Fruit fly (Drosophila melanogaster): ENCODE measurements around the gene Irbp.

Irbp gene

dm6 chr3R:11409667-11410137 is at the start of gene Irbp, which contains the start of gene mgr:
Gene Irbp (plus strand): TSS chr3R:11410047.
Gene mgr (minus strand): TSS chr3R:11409875.
- TF ChIP-seq Myc (optimal IDR thresholded peaks at IDR 0.05) (no peak), insv (optimal IDR thresholded peaks at IDR 0.05) (no peak), ttk (optimal IDR thresholded peaks at IDR 0.05) (no peak), h (optimal IDR thresholded peaks at IDR 0.05) (no peak), Sin3A (optimal IDR thresholded peaks at IDR 0.05) (no peak), psq (optimal IDR thresholded peaks at IDR 0.05) (no peak)

dm6 chr3R:11361906-11362305 is 47.9 kb upstream of the Irbp start:
- TF ChIP-seq psq (optimal IDR thresholded peaks at IDR 0.05) (no peak), h (optimal IDR thresholded peaks at IDR 0.05) (no peak), insv (optimal IDR thresholded peaks at IDR 0.05) (no peak), ttk (optimal IDR thresholded peaks at IDR 0.05) (no peak), Myc (optimal IDR thresholded peaks at IDR 0.05) (no peak), Sin3A (optimal IDR thresholded peaks at IDR 0.05) (no peak)

dm6 chr3R:11363577-11363976 is 46.3 kb upstream of the Irbp start:
- no peak for TF ChIP-seq h (optimal IDR thresholded peaks at IDR 0.05)
- TF ChIP-seq ttk (optimal IDR thresholded peaks at IDR 0.05), result no peak
- no peak for TF ChIP-seq Myc (optimal IDR thresholded peaks at IDR 0.05)
- TF ChIP-seq psq (optimal IDR thresholded peaks at IDR 0.05), result no peak
- TF ChIP-seq insv (optimal IDR thresholded peaks at IDR 0.05), result no peak
- no peak for TF ChIP-seq Sin3A (optimal IDR thresholded peaks at IDR 0.05)

dm6 chr3R:11366315-11366714 is 43.5 kb upstream of the Irbp start:
- TF ChIP-seq Myc (optimal IDR thresholded peaks at IDR 0.05) (no peak), ttk (optimal IDR thresholded peaks at IDR 0.05) (no peak), h (optimal IDR thresholded peaks at IDR 0.05) (no peak), psq (optimal IDR thresholded peaks at IDR 0.05) (no peak), insv (optimal IDR thresholded peaks at IDR 0.05) (no peak), Sin3A (optimal IDR thresholded peaks at IDR 0.05) (no peak)

- no peak for TF ChIP-seq psq (optimal IDR thresholded peaks at IDR 0.05)
- no peak for TF ChIP-seq insv (optimal IDR thresholded peaks at IDR 0.05)
- TF ChIP-seq h (optimal IDR thresholded peaks at IDR 0.05), result no peak
- TF ChIP-seq Myc (optimal IDR thresholded peaks at IDR 0.05), result no peak
- TF ChIP-seq Sin3A (optimal IDR thresholded peaks at IDR 0.05), result no peak
- no peak for TF ChIP-seq ttk (optimal IDR thresholded peaks at IDR 0.05)
Measured at dm6 chr3R:11368766-11369165, 41.1 kb upstream of the Irbp start.

dm6 chr3R:11370333-11370732 is 39.5 kb upstream of the Irbp start:
- TF ChIP-seq Myc (optimal IDR thresholded peaks at IDR 0.05), result no peak
- TF ChIP-seq Sin3A (optimal IDR thresholded peaks at IDR 0.05), result no peak
- TF ChIP-seq h (optimal IDR thresholded peaks at IDR 0.05), result no peak
- no peak for TF ChIP-seq insv (optimal IDR thresholded peaks at IDR 0.05)
- no peak for TF ChIP-seq ttk (optimal IDR thresholded peaks at IDR 0.05)
- TF ChIP-seq psq (optimal IDR thresholded peaks at IDR 0.05), result no peak

dm6 chr3R:11370805-11371204 is 39.0 kb upstream of the Irbp start:
- no peak for TF ChIP-seq psq (optimal IDR thresholded peaks at IDR 0.05)
- TF ChIP-seq h (optimal IDR thresholded peaks at IDR 0.05), result no peak
- TF ChIP-seq Myc (optimal IDR thresholded peaks at IDR 0.05), result no peak
- no peak for TF ChIP-seq ttk (optimal IDR thresholded peaks at IDR 0.05)
- TF ChIP-seq Sin3A (optimal IDR thresholded peaks at IDR 0.05), result no peak
- no peak for TF ChIP-seq insv (optimal IDR thresholded peaks at IDR 0.05)

- no peak for TF ChIP-seq Myc (optimal IDR thresholded peaks at IDR 0.05)
- TF ChIP-seq psq (optimal IDR thresholded peaks at IDR 0.05), result no peak
- no peak for TF ChIP-seq ttk (optimal IDR thresholded peaks at IDR 0.05)
- TF ChIP-seq Sin3A (optimal IDR thresholded peaks at IDR 0.05), result no peak
- TF ChIP-seq h (optimal IDR thresholded peaks at IDR 0.05), result no peak
- TF ChIP-seq insv (optimal IDR thresholded peaks at IDR 0.05), result no peak
Measured at dm6 chr3R:11372053-11373016, 37.5 kb upstream of the Irbp start.

- TF ChIP-seq ttk (optimal IDR thresholded peaks at IDR 0.05), result no peak
- no peak for TF ChIP-seq h (optimal IDR thresholded peaks at IDR 0.05)
- TF ChIP-seq insv (optimal IDR thresholded peaks at IDR 0.05), result no peak
- TF ChIP-seq Sin3A (optimal IDR thresholded peaks at IDR 0.05), result no peak
- no peak for TF ChIP-seq Myc (optimal IDR thresholded peaks at IDR 0.05)
- TF ChIP-seq psq (optimal IDR thresholded peaks at IDR 0.05), result no peak
Measured at dm6 chr3R:11375142-11375541, 34.7 kb upstream of the Irbp start.

- no peak for TF ChIP-seq psq (optimal IDR thresholded peaks at IDR 0.05)
- TF ChIP-seq Sin3A (optimal IDR thresholded peaks at IDR 0.05), result no peak
- TF ChIP-seq ttk (optimal IDR thresholded peaks at IDR 0.05), result no peak
Measured at dm6 chr3R:11378564-11379112, 31.2 kb upstream of the Irbp start.

dm6 chr3R:11392805-11393204 is 17.0 kb upstream of the Irbp start:
- TF ChIP-seq Sin3A (optimal IDR thresholded peaks at IDR 0.05) (no peak), ttk (optimal IDR thresholded peaks at IDR 0.05) (no peak), insv (optimal IDR thresholded peaks at IDR 0.05) (no peak), h (optimal IDR thresholded peaks at IDR 0.05) (no peak), psq (optimal IDR thresholded peaks at IDR 0.05) (no peak), Myc (optimal IDR thresholded peaks at IDR 0.05) (no peak)

- no peak for TF ChIP-seq psq (optimal IDR thresholded peaks at IDR 0.05)
- no peak for TF ChIP-seq Myc (optimal IDR thresholded peaks at IDR 0.05)
- no peak for TF ChIP-seq ttk (optimal IDR thresholded peaks at IDR 0.05)
- no peak for TF ChIP-seq Sin3A (optimal IDR thresholded peaks at IDR 0.05)
- no peak for TF ChIP-seq h (optimal IDR thresholded peaks at IDR 0.05)
- TF ChIP-seq insv (optimal IDR thresholded peaks at IDR 0.05), result no peak
Measured at dm6 chr3R:11393896-11394295, 16.0 kb upstream of the Irbp start.
